Worm (Caenorhabditis elegans) whole organism, mixed stage, embryonic: ENCODE results near the gene C14B9.3.

ENCODE experiments used
- bed-3 ChIP-seq: fragments of 200-800 bp; sonication (Bioruptor generic); optimal IDR thresholded peaks from 3 replicates; lab custom pipeline; 2018; ENCODE audit warnings: mild to moderate bottlenecking, missing genetic modification characterization, moderate library complexity, missing compliant biosample characterization
- elt-3 ChIP-seq: fragments of 150-350 bp; optimal IDR thresholded peaks from 2 replicates; lab custom pipeline; 2014; ENCODE audit warnings: missing biosample characterization, missing genetic modification characterization
- lin-13 ChIP-seq: fragments of 150-350 bp; optimal IDR thresholded peaks from 2 replicates; lab custom pipeline; 2014; ENCODE audit warnings: missing biosample characterization, missing genetic modification characterization
- lsy-2 ChIP-seq: fragments of 150-350 bp; optimal IDR thresholded peaks from 2 replicates; lab custom pipeline; 2014; ENCODE audit warnings: missing biosample characterization, missing genetic modification characterization
- snpc-4 ChIP-seq: fragments of 150-350 bp; optimal IDR thresholded peaks from 2 replicates; lab custom pipeline; 2014; ENCODE audit warnings: missing biosample characterization, missing genetic modification characterization

DNA sequence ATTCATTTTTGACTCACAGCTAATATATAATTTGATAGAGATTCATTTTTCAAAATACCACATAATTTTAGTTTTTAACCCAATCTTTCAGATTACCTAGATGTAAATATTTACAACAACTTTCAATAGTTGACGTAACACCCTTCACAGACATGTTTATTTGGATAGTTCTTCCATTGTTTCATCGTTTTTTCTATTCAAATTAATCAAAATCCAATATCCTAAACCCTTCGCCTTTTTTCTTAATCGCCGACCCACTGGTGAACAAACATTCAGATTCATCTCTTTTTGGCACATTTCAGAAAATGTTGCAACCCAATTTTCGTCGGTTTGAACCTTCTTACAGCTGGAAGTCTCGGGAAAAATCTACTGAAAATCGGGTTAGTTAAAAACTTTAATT is 9.6 kb upstream of the C14B9.3 start, which contains the start of gene K06H7.1:
- TF ChIP-seq lsy-2 (no peak), snpc-4 (tag; lab: Kevin White, UChicago) (no peak), bed-3 (no peak), elt-3 (no peak), lin-13 (tag; lab: Kevin White, UChicago) (no peak)
